Fruit fly (Drosophila melanogaster): Measurements from ENCODE around the gene CG33223.

CG33223 gene

DNA sequence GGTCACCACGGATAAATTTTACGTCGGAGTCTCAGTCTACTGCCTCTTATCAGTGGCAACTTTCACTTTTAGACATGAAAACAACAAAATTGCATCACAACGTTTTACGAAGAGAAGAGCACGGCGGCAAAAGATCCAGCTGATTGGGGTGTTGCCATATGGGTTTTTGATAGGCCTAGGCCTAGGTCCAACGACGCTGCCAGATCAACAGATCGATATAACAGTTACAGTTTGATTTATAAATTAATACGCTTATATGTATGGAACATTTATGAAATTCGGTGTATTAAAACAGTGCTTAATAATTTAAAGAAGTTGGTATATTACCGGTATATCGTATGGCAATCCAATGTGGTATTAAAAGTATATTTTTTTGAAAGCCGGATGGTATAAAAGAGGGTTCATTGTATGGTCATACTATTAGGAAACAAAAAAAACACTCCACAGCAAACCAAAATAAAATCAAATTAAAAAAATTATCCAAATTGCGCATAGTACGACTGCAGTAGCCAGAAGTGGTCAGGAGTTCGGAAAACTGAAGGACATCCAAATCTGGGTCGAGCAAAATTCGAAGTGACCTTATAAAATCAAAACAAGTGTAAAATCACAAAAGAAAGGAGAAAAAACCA, 46.9 kb downstream of the CG33223 start, which contains the start of gene CG1440 (continued):
- peak; percentile 8 for TF ChIP-seq caup (GFP tag; optimal IDR thresholded peaks at IDR 0.05; ENCODE audit: severe bottlenecking)
- no peak for TF ChIP-seq CG9215 (GFP tag; IDR thresholded peaks at IDR 0.05)
- TF ChIP-seq BtbVII (GFP tag; optimal IDR thresholded peaks at IDR 0.05) = no peak
- TF ChIP-seq Xrp1 (GFP tag; IDR thresholded peaks at IDR 0.05) = no peak
- no peak for TF ChIP-seq dysf (GFP tag; IDR thresholded peaks at IDR 0.05)
- no peak for TF ChIP-seq Doc2 (GFP tag; IDR thresholded peaks at IDR 0.05)
- peak in 1 of 2 experiments; percentile 1 for TF ChIP-seq dpn (GFP tag; optimal IDR thresholded peaks at IDR 0.05)
- TF ChIP-seq CG10267 (tag; optimal IDR thresholded peaks at IDR 0.05) = peak; percentile 75
- no peak for TF ChIP-seq CG6689 (GFP tag; IDR thresholded peaks at IDR 0.05)
- no peak for TF ChIP-seq tap (tag; optimal IDR thresholded peaks at IDR 0.05)
- TF ChIP-seq Trl (optimal IDR thresholded peaks at IDR 0.05) = no peak
- TF ChIP-seq Trl (GFP tag; optimal IDR thresholded peaks at IDR 0.05) = peak; percentile 10
- peak; percentile 11 for TF ChIP-seq CG7786 (GFP tag; optimal IDR thresholded peaks at IDR 0.05)
- TF ChIP-seq Bdp1 (GFP tag; optimal IDR thresholded peaks at IDR 0.05) = no peak
- TF ChIP-seq dmrt11E (tag; optimal IDR thresholded peaks at IDR 0.05) = peak; percentile 24
- no peak for TF ChIP-seq CG4360 (GFP tag; IDR thresholded peaks at IDR 0.05)
- TF ChIP-seq Atf3 (GFP tag; optimal IDR thresholded peaks at IDR 0.05) = no peak
- no peak for TF ChIP-seq CG6175 (GFP tag; IDR thresholded peaks at IDR 0.05)
- no peak for TF ChIP-seq Side (GFP tag; optimal IDR thresholded peaks at IDR 0.05)
- no peak for TF ChIP-seq oc (tag; optimal IDR thresholded peaks at IDR 0.05)
- no peak for TF ChIP-seq dati (GFP tag; IDR thresholded peaks at IDR 0.05)
- no peak for TF ChIP-seq danr (GFP tag; IDR thresholded peaks at IDR 0.05)
- no peak for TF ChIP-seq fd102C (GFP tag; optimal IDR thresholded peaks at IDR 0.05)
- no peak for TF ChIP-seq NC2α (GFP tag; optimal IDR thresholded peaks at IDR 0.05)
- TF ChIP-seq CG18599 (GFP tag; optimal IDR thresholded peaks at IDR 0.05) = no peak
- TF ChIP-seq otp (GFP tag; IDR thresholded peaks at IDR 0.05) = no peak
- peak; percentile 5 for TF ChIP-seq CG18262 (tag; optimal IDR thresholded peaks at IDR 0.05)
- no peak for TF ChIP-seq CG8281 (tag; optimal IDR thresholded peaks at IDR 0.05)
- peak; percentile 76 for TF ChIP-seq CG15514 (GFP tag; optimal IDR thresholded peaks at IDR 0.05)
- no peak for TF ChIP-seq CG17359 (tag; optimal IDR thresholded peaks at IDR 0.05)
- TF ChIP-seq ci (GFP tag; IDR thresholded peaks at IDR 0.05) = no peak
- no peak for TF ChIP-seq chm (GFP tag; IDR thresholded peaks at IDR 0.05)
- no peak for TF ChIP-seq CG31224 (GFP tag; IDR thresholded peaks at IDR 0.05)
- TF ChIP-seq phol (tag; optimal IDR thresholded peaks at IDR 0.05) = peak; percentile 59
- TF ChIP-seq bab2 (GFP tag; optimal IDR thresholded peaks at IDR 0.05) = peak; percentile 30
- TF ChIP-seq CG12155 (GFP tag; optimal IDR thresholded peaks at IDR 0.05) = no peak
- peak; percentile 84 for TF ChIP-seq Ets97D (GFP tag; optimal IDR thresholded peaks at IDR 0.05)
- TF ChIP-seq CG4404 (GFP tag; IDR thresholded peaks at IDR 0.05) = no peak
- no peak for TF ChIP-seq CG12942 (GFP tag; optimal IDR thresholded peaks at IDR 0.05)
- no peak for TF ChIP-seq Dfd (GFP tag; optimal IDR thresholded peaks at IDR 0.05)
- TF ChIP-seq CG12659 (GFP tag; optimal IDR thresholded peaks at IDR 0.05) = peak; percentile 77
- peak; percentile 40; the same call in 1 of the 2 replicates for TF ChIP-seq Rfx (GFP tag; IDR thresholded peaks at IDR 0.05)
- no peak for TF ChIP-seq hth (optimal IDR thresholded peaks at IDR 0.05)
- TF ChIP-seq CG10959 (GFP tag; IDR thresholded peaks at IDR 0.05) = no peak
- peak; percentile 16 for TF ChIP-seq CG13775 (GFP tag; optimal IDR thresholded peaks at IDR 0.05)
- TF ChIP-seq E2f2 (GFP tag; IDR thresholded peaks at IDR 0.05) = peak; percentile 70
- peak; percentile 33; the same call in 1 of the 2 replicates for TF ChIP-seq slbo (GFP tag; IDR thresholded peaks at IDR 0.05)
- TF ChIP-seq CG10209 (GFP tag; optimal IDR thresholded peaks at IDR 0.05) = no peak
- TF ChIP-seq Pdp1 (GFP tag; optimal IDR thresholded peaks at IDR 0.05) = peak in 1 of 2 experiments; percentile 89
- peak; percentile 25 for TF ChIP-seq Hr3 (GFP tag; optimal IDR thresholded peaks at IDR 0.05)
- peak; percentile 16 for TF ChIP-seq CG17829 (tag; optimal IDR thresholded peaks at IDR 0.05)
